Worm (Caenorhabditis elegans) whole organism, early embryonic: ENCODE data around the gene glb-13.

ENCODE experiments used
- B0310.2 ChIP-seq: sonication (generic microtip); optimal IDR thresholded peaks from 2 replicates; lab custom pipeline; 2016; ENCODE audit warnings: mild to moderate bottlenecking, missing genetic modification characterization, missing compliant biosample characterization
- F13C5.2 ChIP-seq: sonication (generic microtip); optimal IDR thresholded peaks from 2 replicates; lab custom pipeline; 2017; ENCODE audit warnings: mild to moderate bottlenecking, missing genetic modification characterization, inconsistent platforms, missing compliant biosample characterization
- aly-1 ChIP-seq: sonication (generic microtip); optimal IDR thresholded peaks from 2 replicates; lab custom pipeline; 2016; ENCODE audit warnings: missing genetic modification characterization, missing compliant biosample characterization
- ama-1 ChIP-seq: fragments of 150-350 bp; optimal IDR thresholded peaks from 2 replicates; lab custom pipeline; 2014
- ceh-13 ChIP-seq: fragments of 200-800 bp; sonication (Bioruptor generic); optimal IDR thresholded peaks from 2 replicates; lab custom pipeline; 2018; ENCODE audit warnings: mild to moderate bottlenecking, missing genetic modification characterization, missing compliant biosample characterization
- ceh-36 ChIP-seq: sonication (generic microtip); optimal IDR thresholded peaks from 2 replicates; lab custom pipeline; 2016; ENCODE audit warnings: missing genetic modification characterization, inconsistent platforms, missing compliant biosample characterization
- ets-7 ChIP-seq: sonication (generic microtip); optimal IDR thresholded peaks from 2 replicates; lab custom pipeline; 2016; ENCODE audit warnings: missing genotype, missing genetic modification characterization, missing compliant biosample characterization
- flt-1 ChIP-seq: fragments of 200-800 bp; sonication (Bioruptor generic); IDR thresholded peaks from 2 replicates; pipeline ENCODE4 v1.3.6; 2022; ENCODE audit warnings: missing genetic modification characterization, missing compliant biosample characterization
- hmbx-1 ChIP-seq: sonication (generic microtip); optimal IDR thresholded peaks from 2 replicates; lab custom pipeline; 2016; ENCODE audit warnings: mild to moderate bottlenecking, missing genetic modification characterization, missing compliant biosample characterization
- hmg-4 ChIP-seq: fragments of 200-800 bp; sonication (Bioruptor generic); optimal IDR thresholded peaks from 2 replicates; lab custom pipeline; 2018; ENCODE audit warnings: mild to moderate bottlenecking, missing genetic modification characterization, missing compliant biosample characterization
- hnd-1 ChIP-seq: sonication (generic microtip); optimal IDR thresholded peaks from 2 replicates; lab custom pipeline; 2016; ENCODE audit warnings: missing genetic modification characterization, missing compliant biosample characterization
- pes-1 ChIP-seq: fragments of 200-800 bp; sonication (Bioruptor generic); IDR thresholded peaks from 2 replicates; pipeline ENCODE4 v1.3.6; 2022; ENCODE audit warnings: missing genetic modification reagents, missing genetic modification characterization, missing compliant biosample characterization
- scrt-1 ChIP-seq: fragments of 200-800 bp; sonication (Bioruptor generic); IDR thresholded peaks from 2 replicates; pipeline ENCODE4 v1.3.6; 2022; ENCODE audit warnings: missing genetic modification characterization, missing compliant biosample characterization
- sea-1 ChIP-seq: fragments of 200-800 bp; sonication (Bioruptor generic); conservative IDR thresholded peaks from 2 replicates; pipeline ENCODE4 v1.3.6; 2022; ENCODE audit warnings: missing genetic modification characterization, missing compliant biosample characterization
- tbx-11 ChIP-seq: fragments of 200-800 bp; sonication (Bioruptor generic); IDR thresholded peaks from 2 replicates; pipeline ENCODE4 v1.3.6; 2022; ENCODE audit warnings: missing genetic modification characterization, missing compliant biosample characterization
- tbx-37 ChIP-seq: fragments of 200-800 bp; sonication (Bioruptor generic); conservative IDR thresholded peaks from 2 replicates; pipeline ENCODE4 v1.3.6; 2022; ENCODE audit warnings: missing genetic modification reagents, missing genetic modification characterization, missing compliant biosample characterization
- tra-4 ChIP-seq: sonication (generic microtip); optimal IDR thresholded peaks from 2 replicates; lab custom pipeline; 2017; ENCODE audit warnings: missing genetic modification characterization, missing compliant biosample characterization

glb-13 gene

DNA sequence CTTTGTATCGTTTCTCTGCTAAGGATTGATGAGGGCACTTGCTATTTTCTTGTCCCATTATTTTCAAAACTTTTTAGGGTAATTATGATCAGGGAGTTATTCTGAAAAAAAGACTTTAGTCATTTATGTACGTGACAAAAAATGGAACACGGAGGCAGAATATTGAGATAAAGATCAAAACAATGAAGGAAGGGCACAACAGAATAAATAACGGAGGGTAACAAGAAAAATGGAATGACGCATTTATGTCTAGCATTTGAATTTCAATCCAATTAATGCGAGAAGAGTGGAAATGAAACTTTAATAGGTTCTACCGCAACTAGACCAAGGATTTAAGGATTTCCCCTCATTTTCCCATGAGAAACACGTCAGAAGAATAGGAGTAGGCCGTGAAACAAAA lies at the start of gene glb-13:
glb-13 (minus strand) TSS at position 101 of the 400 bp plus-strand sequence.
- TF ChIP-seq ceh-13 (GFP tag; lab: Kevin White, UChicago) = no peak
- no peak for TF ChIP-seq tbx-11 (GFP tag; lab: Robert Waterston, UW)
- no peak for TF ChIP-seq aly-1 (tag; lab: Kevin White, UChicago)
- no peak for TF ChIP-seq pes-1
- no peak for TF ChIP-seq ama-1 (lab: Kevin White, UChicago)
- TF ChIP-seq hmg-4 (GFP tag; lab: Kevin White, UChicago) = no peak
- no peak for TF ChIP-seq ceh-36
- TF ChIP-seq tra-4 (tag; lab: Kevin White, UChicago) = no peak
- no peak for TF ChIP-seq B0310.2 (tag; lab: Kevin White, UChicago)
- no peak for TF ChIP-seq flt-1 (GFP tag; lab: Robert Waterston, UW)
- TF ChIP-seq ets-7 (tag; lab: Kevin White, UChicago) = no peak
- TF ChIP-seq F13C5.2 = no peak
- TF ChIP-seq hmbx-1 (tag; lab: Kevin White, UChicago) = no peak
- TF ChIP-seq tbx-37 (GFP tag; lab: Robert Waterston, UW) = no peak
- TF ChIP-seq sea-1 (GFP tag; lab: Robert Waterston, UW) = no peak
- no peak for TF ChIP-seq hnd-1 (tag; lab: Kevin White, UChicago)
- no peak for TF ChIP-seq scrt-1 (GFP tag; lab: Robert Waterston, UW)

DNA sequence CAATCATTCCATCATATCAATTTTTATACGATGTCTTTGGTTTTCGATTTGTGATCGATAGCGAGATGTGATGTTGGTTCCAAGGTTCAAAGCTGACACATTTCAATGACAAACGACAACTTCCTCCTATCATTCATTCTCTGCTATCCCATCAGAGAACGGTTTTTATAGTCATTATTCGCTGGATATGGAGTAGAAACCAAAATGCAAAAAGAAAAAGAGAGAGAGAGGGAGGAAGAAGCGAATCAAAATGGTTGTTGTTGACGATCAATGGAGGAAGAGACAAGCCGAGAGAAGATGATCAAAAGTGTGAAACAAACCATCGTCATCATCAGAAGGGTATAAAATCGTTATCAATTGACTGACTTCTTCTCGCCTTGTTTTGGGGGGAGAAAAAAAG lies 47.2 kb upstream of the glb-13 start, which contains the start of gene T24D3.2:
T24D3.2 (plus strand) TSS at position 304 of the 400 bp plus-strand sequence.
- TF ChIP-seq tra-4 (tag; lab: Kevin White, UChicago) = no peak
- no peak for TF ChIP-seq sea-1 (GFP tag; lab: Robert Waterston, UW)
- no peak for TF ChIP-seq pes-1
- TF ChIP-seq aly-1 (tag; lab: Kevin White, UChicago) = no peak
- TF ChIP-seq hmg-4 (GFP tag; lab: Kevin White, UChicago) = no peak
- TF ChIP-seq F13C5.2 = no peak
- TF ChIP-seq ets-7 (tag; lab: Kevin White, UChicago) = no peak

DNA sequence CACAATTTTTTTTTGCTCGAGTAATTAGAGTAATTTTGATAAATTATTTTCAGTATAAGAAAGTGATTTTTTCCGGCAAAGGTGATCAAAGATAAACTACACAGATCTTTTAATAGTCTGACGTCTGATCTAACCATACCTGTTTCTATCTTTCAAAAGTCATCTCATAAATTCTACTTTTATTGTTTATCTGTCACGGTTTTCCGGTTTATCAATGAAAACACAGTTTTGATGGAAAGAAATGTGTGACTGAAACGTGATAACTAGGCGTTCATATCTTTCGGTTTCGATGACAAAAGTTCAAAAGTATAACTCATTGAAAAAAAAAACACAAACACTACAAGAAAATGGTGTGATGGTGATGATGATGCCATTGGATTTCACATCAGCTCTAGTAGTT lies 44.4 kb upstream of the glb-13 start:
- no peak for TF ChIP-seq ceh-13 (GFP tag; lab: Kevin White, UChicago)
- no peak for TF ChIP-seq tbx-11 (GFP tag; lab: Robert Waterston, UW)

DNA sequence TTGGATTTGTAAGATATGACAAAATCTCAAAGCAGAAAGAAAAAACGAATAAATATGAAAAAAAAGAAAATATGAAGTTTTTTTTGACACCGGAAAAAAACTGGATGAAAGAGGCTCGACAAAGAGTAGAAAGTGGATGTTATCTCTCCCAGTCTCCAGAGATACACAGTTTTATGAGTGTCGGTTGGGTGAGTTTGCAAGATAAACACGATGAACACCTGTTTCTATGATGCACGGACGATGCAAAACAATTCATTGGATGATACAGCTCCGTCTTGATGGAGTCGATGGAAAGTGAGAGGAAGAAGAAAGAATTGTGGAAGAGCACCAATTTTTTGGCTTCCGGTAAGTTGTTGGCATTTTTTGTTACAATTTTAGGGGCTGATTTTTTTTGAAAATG lies 37.6 kb upstream of the glb-13 start:
- no peak for TF ChIP-seq hmg-4 (GFP tag; lab: Kevin White, UChicago)
- TF ChIP-seq pes-1 = no peak
- TF ChIP-seq scrt-1 (GFP tag; lab: Robert Waterston, UW) = no peak
- no peak for TF ChIP-seq ceh-36
- no peak for TF ChIP-seq F13C5.2
- no peak for TF ChIP-seq hmbx-1 (tag; lab: Kevin White, UChicago)
- no peak for TF ChIP-seq ceh-13 (GFP tag; lab: Kevin White, UChicago)
- no peak for TF ChIP-seq tbx-11 (GFP tag; lab: Robert Waterston, UW)
- TF ChIP-seq flt-1 (GFP tag; lab: Robert Waterston, UW) = no peak
- no peak for TF ChIP-seq ama-1 (lab: Kevin White, UChicago)
- TF ChIP-seq ets-7 (tag; lab: Kevin White, UChicago) = no peak
- TF ChIP-seq B0310.2 (tag; lab: Kevin White, UChicago) = no peak
- no peak for TF ChIP-seq tbx-37 (GFP tag; lab: Robert Waterston, UW)
- no peak for TF ChIP-seq tra-4 (tag; lab: Kevin White, UChicago)
- TF ChIP-seq sea-1 (GFP tag; lab: Robert Waterston, UW) = no peak
- no peak for TF ChIP-seq aly-1 (tag; lab: Kevin White, UChicago)
- TF ChIP-seq hnd-1 (tag; lab: Kevin White, UChicago) = no peak

DNA sequence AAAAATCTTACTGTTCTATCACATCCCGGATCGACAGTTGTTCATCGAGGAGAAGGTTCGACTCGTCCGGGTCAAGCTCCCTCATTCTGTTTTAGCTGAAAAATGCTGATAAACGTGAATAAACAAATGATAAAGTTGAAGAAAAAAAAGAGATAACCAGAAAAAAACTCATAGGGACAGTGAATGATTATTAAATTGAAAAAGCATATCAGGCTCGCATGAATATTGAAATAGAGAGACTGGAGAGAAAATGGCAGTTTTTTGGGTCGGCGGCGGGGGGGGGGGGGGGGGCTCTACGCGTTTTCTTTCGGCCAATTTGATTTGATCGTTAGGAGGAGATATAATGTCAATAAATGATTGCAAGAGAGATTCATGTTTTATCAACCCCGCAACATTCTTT lies 35.7 kb upstream of the glb-13 start, which contains the start of gene lin-2:
lin-2 (minus strand) TSS at position 101 of the 400 bp plus-strand sequence.
- TF ChIP-seq ceh-36 (no peak), tra-4 (tag; lab: Kevin White, UChicago) (no peak), ceh-13 (GFP tag; lab: Kevin White, UChicago) (no peak), hnd-1 (tag; lab: Kevin White, UChicago) (no peak), ets-7 (tag; lab: Kevin White, UChicago) (no peak), flt-1 (GFP tag; lab: Robert Waterston, UW) (no peak), sea-1 (GFP tag; lab: Robert Waterston, UW) (no peak), hmg-4 (GFP tag; lab: Kevin White, UChicago) (no peak), tbx-37 (GFP tag; lab: Robert Waterston, UW) (no peak), ama-1 (lab: Kevin White, UChicago) (no peak), tbx-11 (GFP tag; lab: Robert Waterston, UW) (no peak), scrt-1 (GFP tag; lab: Robert Waterston, UW) (no peak), F13C5.2 (no peak), hmbx-1 (tag; lab: Kevin White, UChicago) (no peak), pes-1 (no peak)

DNA sequence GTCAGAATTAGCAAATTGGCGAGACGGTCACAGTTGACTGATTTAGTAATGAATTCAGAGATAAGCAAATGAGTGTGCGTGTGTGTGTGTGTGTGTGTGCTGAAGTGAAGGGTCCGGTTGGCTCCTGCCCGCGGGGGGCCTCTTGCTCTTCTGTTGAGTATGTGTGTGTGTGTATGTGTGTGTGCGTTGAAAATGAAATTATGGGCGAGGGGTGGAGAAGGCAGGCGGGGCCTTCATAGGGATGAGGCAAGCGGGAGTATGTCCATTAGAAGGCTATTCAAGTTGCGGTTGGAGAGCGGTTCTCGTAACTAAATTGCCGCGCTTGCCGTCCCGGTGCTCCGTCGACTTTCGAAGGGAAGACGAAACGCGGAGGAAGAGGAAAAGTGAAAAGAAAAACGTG lies 29.1 kb upstream of the glb-13 start:
- TF ChIP-seq hnd-1 (tag; lab: Kevin White, UChicago) (no peak), tbx-37 (GFP tag; lab: Robert Waterston, UW) (0 out of 2 replicates have a peak, but pooled peaks have one; percentile 12), aly-1 (tag; lab: Kevin White, UChicago) (peak; percentile 77), F13C5.2 (peak; percentile 0), tbx-11 (GFP tag; lab: Robert Waterston, UW) (no peak), scrt-1 (GFP tag; lab: Robert Waterston, UW) (0 out of 2 replicates have a peak, but pooled peaks have one; percentile 15), hmg-4 (GFP tag; lab: Kevin White, UChicago) (peak; percentile 52)

DNA sequence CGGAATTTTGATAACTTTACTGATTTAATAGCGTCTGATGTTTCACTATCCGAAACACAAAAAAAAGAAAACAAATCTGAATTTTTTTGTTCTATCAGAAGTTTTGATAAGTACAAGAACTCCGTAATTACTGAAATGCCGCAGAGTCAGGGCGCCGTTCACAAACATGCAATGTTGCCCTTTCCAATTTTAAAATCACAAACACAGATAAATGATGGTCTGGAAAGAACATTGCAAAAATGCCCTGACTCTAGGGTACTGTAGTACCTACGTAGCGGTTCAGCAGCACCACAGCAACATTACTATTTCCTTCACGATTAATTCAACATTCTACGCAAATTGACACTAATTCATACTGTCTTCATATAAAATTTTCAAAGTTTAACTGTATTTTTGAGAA lies 28.4 kb upstream of the glb-13 start:
- TF ChIP-seq B0310.2 (tag; lab: Kevin White, UChicago) (no peak), pes-1 (no peak), sea-1 (GFP tag; lab: Robert Waterston, UW) (no peak), aly-1 (tag; lab: Kevin White, UChicago) (no peak), tbx-37 (GFP tag; lab: Robert Waterston, UW) (no peak), scrt-1 (GFP tag; lab: Robert Waterston, UW) (no peak), F13C5.2 (no peak), ceh-36 (no peak), ets-7 (tag; lab: Kevin White, UChicago) (no peak), hmbx-1 (tag; lab: Kevin White, UChicago) (no peak), tbx-11 (GFP tag; lab: Robert Waterston, UW) (no peak), ceh-13 (GFP tag; lab: Kevin White, UChicago) (no peak), ama-1 (lab: Kevin White, UChicago) (no peak), flt-1 (GFP tag; lab: Robert Waterston, UW) (no peak), tra-4 (tag; lab: Kevin White, UChicago) (no peak), hmg-4 (GFP tag; lab: Kevin White, UChicago) (no peak), hnd-1 (tag; lab: Kevin White, UChicago) (no peak)
